Fruit fly (Drosophila melanogaster): Measurements from ENCODE around the gene CG15771.

- no peak for TF ChIP-seq kay (GFP tag; ENCODE audit: borderline replicate concordance)
- peak; percentile 88 for TF ChIP-seq CG7101 (tag; optimal IDR thresholded peaks at IDR 0.05)
- TF ChIP-seq Mnt (GFP tag; optimal IDR thresholded peaks at IDR 0.05), result peak; percentile 93
These were observed 9.2 kb upstream of the CG15771 start for dm6 chrX:5745840-5746815.

All from whole organism, adult.